Worm (Caenorhabditis elegans) whole organism, mixed stage, embryonic: ENCODE data around the gene agxt-1.

Experiments used
- M03D4.4 ChIP-seq: sonication (generic microtip); optimal IDR thresholded peaks from 2 replicates; lab custom pipeline; 2017; ENCODE audit warnings: mild to moderate bottlenecking, missing genetic modification characterization, missing compliant biosample characterization
- blmp-1 ChIP-seq: fragments of 150-350 bp; optimal IDR thresholded peaks from 2 replicates; lab custom pipeline; 2014; ENCODE audit warnings: missing biosample characterization, missing genetic modification characterization
- ceh-39 ChIP-seq: fragments of 150-350 bp; optimal IDR thresholded peaks from 2 replicates; lab custom pipeline; 2014; ENCODE audit warnings: missing biosample characterization, missing genetic modification characterization
- ceh-43 ChIP-seq: fragments of 200-800 bp; sonication (Bioruptor generic); optimal IDR thresholded peaks from 2 replicates; lab custom pipeline; 2018; ENCODE audit warnings: mild to moderate bottlenecking, missing genetic modification characterization, moderate library complexity, missing compliant biosample characterization
- ceh-83 ChIP-seq: fragments of 200-800 bp; sonication (Bioruptor generic); optimal IDR thresholded peaks from 2 replicates; lab custom pipeline; 2018; ENCODE audit warnings: mild to moderate bottlenecking, missing genetic modification characterization, missing compliant biosample characterization
- ces-1 ChIP-seq: fragments of 150-350 bp; optimal IDR thresholded peaks from 2 replicates; lab custom pipeline; 2014; ENCODE audit warnings: missing biosample characterization, missing genetic modification reagents, missing genetic modification characterization
- cnd-1 ChIP-seq: fragments of 200-800 bp; sonication (Bioruptor generic); optimal IDR thresholded peaks from 2 replicates; lab custom pipeline; 2018; ENCODE audit warnings: mild to moderate bottlenecking, missing genetic modification characterization, missing compliant biosample characterization
- elt-1 ChIP-seq: sonication (generic microtip); optimal IDR thresholded peaks from 2 replicates; lab custom pipeline; 2017; ENCODE audit warnings: missing genetic modification characterization, mild to moderate bottlenecking, missing compliant biosample characterization, antibody characterized with exemption, moderate library complexity, borderline replicate concordance; ENCODE audit not compliant: insufficient read depth
- elt-3 ChIP-seq: fragments of 150-350 bp; optimal IDR thresholded peaks from 2 replicates; lab custom pipeline; 2014; ENCODE audit warnings: missing biosample characterization, missing genetic modification characterization
- flh-1 ChIP-seq: fragments of 200-800 bp; sonication (Bioruptor generic); optimal IDR thresholded peaks from 2 replicates; lab custom pipeline; 2018; ENCODE audit warnings: mild to moderate bottlenecking, missing genetic modification characterization, moderate library complexity, missing compliant biosample characterization
- ham-2 ChIP-seq: fragments of 200-800 bp; sonication (Bioruptor generic); optimal IDR thresholded peaks from 2 replicates; lab custom pipeline; 2018; ENCODE audit warnings: mild to moderate bottlenecking, missing genetic modification characterization, missing compliant biosample characterization
- lin-13 ChIP-seq: fragments of 150-350 bp; optimal IDR thresholded peaks from 2 replicates; lab custom pipeline; 2014; ENCODE audit warnings: missing biosample characterization, missing genetic modification characterization
- lsy-2 ChIP-seq: fragments of 150-350 bp; optimal IDR thresholded peaks from 2 replicates; lab custom pipeline; 2014; ENCODE audit warnings: missing biosample characterization, missing genetic modification characterization
- mab-5 ChIP-seq: fragments of 150-350 bp; optimal IDR thresholded peaks from 2 replicates; lab custom pipeline; 2014; ENCODE audit warnings: missing biosample characterization, missing genetic modification characterization
- mls-2 ChIP-seq: sonication (generic microtip); optimal IDR thresholded peaks from 2 replicates; lab custom pipeline; 2016; ENCODE audit warnings: mild to moderate bottlenecking, missing genetic modification characterization, moderate library complexity, missing compliant biosample characterization
- nhr-12 ChIP-seq: fragments of 150-350 bp; optimal IDR thresholded peaks from 2 replicates; lab custom pipeline; 2014; ENCODE audit warnings: missing biosample characterization, missing genetic modification characterization
- nhr-2 ChIP-seq: fragments of 150-350 bp; optimal IDR thresholded peaks from 2 replicates; lab custom pipeline; 2014; ENCODE audit warnings: missing biosample characterization, missing genetic modification characterization
- nhr-237 ChIP-seq: fragments of 150-350 bp; optimal IDR thresholded peaks from 2 replicates; lab custom pipeline; 2014; ENCODE audit warnings: missing biosample characterization, missing genetic modification characterization
- nhr-28 ChIP-seq: fragments of 150-350 bp; optimal IDR thresholded peaks from 2 replicates; lab custom pipeline; 2014; ENCODE audit warnings: missing biosample characterization, missing genetic modification characterization
- nhr-76 ChIP-seq: sonication (generic microtip); optimal IDR thresholded peaks from 2 replicates; lab custom pipeline; 2017; ENCODE audit warnings: missing biosample characterization, missing genetic modification characterization
- pha-4 ChIP-seq: fragments of 150-350 bp; optimal IDR thresholded peaks from 2 replicates; lab custom pipeline; 2018; ENCODE audit warnings: missing biosample characterization, missing genetic modification reagents, missing genetic modification characterization
- sem-2 ChIP-seq: fragments of 200-800 bp; sonication (Bioruptor generic); optimal IDR thresholded peaks from 2 replicates; lab custom pipeline; 2018; ENCODE audit warnings: mild to moderate bottlenecking, missing genetic modification characterization, missing compliant biosample characterization
- snpc-4 ChIP-seq: fragments of 150-350 bp; optimal IDR thresholded peaks from 2 replicates; lab custom pipeline; 2014; ENCODE audit warnings: missing biosample characterization, missing genetic modification characterization
- sptf-1 ChIP-seq: sonication (generic microtip); optimal IDR thresholded peaks from 2 replicates; lab custom pipeline; 2017; ENCODE audit warnings: mild to moderate bottlenecking, missing genetic modification characterization, moderate library complexity, missing compliant biosample characterization
- tbx-8 ChIP-seq: fragments of 200-800 bp; sonication (Bioruptor generic); optimal IDR thresholded peaks from 2 replicates; lab custom pipeline; 2018; ENCODE audit warnings: mild to moderate bottlenecking, missing genetic modification characterization, moderate library complexity, missing compliant biosample characterization
- unc-120 ChIP-seq: sonication (generic microtip); optimal IDR thresholded peaks from 2 replicates; lab custom pipeline; 2017; ENCODE audit warnings: missing genetic modification characterization, missing compliant biosample characterization; ENCODE audit not compliant: poor library complexity, severe bottlenecking
- zip-8 ChIP-seq: fragments of 150-350 bp; optimal IDR thresholded peaks from 2 replicates; lab custom pipeline; 2014; ENCODE audit warnings: missing biosample characterization, missing genetic modification characterization

The agxt-1 gene

DNA sequence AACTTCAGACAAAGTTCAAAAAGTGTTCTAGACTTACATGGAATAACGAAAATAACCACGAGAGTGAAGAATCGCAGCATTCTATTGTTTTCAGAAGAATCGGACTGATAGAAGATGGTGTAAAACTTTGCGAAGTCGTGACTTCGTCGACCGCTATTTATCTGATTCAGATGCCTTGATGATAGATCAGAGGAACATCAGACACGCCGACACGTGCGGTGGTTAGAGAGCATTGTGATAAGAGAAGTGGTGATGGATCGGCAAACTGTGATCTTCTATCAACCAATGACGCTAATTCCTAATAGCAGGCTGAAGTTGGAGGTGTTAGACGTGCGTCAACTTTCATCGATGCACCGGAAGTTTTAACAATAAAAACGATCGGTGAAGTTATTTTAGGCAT is 27.1 kb upstream of the agxt-1 start:
- TF ChIP-seq nhr-2 (tag; lab: Kevin White, UChicago) (no peak), ham-2 (GFP tag; lab: Kevin White, UChicago) (no peak), ceh-39 (tag; lab: Kevin White, UChicago) (no peak), flh-1 (GFP tag; lab: Kevin White, UChicago) (no peak), zip-8 (tag; lab: Kevin White, UChicago) (no peak), mab-5 (no peak), sptf-1 (tag; lab: Kevin White, UChicago) (no peak), M03D4.4 (no peak), snpc-4 (tag; lab: Kevin White, UChicago) (no peak), blmp-1 (no peak), nhr-12 (no peak), lin-13 (tag; lab: Kevin White, UChicago) (no peak), tbx-8 (GFP tag; lab: Kevin White, UChicago) (no peak), mls-2 (no peak), unc-120 (tag; lab: Kevin White, UChicago) (no peak), ces-1 (no peak), sem-2 (GFP tag; lab: Kevin White, UChicago) (no peak)

DNA sequence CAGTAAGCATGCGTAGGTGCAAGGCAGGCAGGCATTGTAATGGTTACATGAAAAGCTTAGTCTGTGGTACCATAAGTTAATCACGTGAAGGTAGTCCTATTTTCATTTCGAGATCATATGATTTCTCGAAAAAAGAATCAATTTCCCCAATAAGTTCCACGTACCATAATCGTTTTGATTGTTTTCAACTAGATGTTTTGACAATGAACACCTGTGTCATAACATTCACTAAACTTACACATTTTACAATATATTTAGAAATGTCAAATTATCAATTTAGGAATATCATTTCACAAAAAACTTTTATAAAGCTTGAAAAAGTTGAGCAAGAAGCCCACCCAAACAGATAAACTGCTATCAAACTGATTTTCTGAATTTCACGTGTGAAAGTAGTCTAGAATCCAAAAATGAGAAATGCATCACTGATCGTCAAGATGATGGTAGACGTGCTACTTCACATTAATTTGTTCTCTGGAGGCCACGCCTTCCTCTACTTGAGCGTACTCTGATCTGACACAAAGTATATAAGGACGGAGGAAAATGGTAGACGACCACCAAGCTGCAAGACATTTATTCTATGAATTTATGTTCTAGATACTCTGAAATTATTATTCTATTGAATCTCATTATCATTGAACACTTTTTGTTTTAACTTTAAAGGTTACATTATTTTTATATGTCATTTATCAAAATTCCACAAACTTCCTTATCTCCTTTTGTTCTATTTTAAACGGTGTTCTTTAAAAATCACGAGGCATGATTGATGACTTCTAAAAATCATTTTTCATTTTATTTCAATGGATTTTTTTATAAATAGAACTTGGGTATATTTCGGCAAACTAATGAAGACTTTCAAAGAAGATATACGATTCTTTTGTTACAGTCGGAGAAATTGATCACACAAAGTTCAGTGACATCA is 26.2 kb upstream of the agxt-1 start, which contains the start of gene F46C5.10:
Gene F46C5.10, minus strand, starts transcription at position 51 of the 919 bp plus-strand sequence.
- TF ChIP-seq ceh-39 (tag; lab: Kevin White, UChicago) (no peak), cnd-1 (tag; lab: Kevin White, UChicago) (no peak), elt-1 (tag; lab: Kevin White, UChicago) (no peak), nhr-237 (tag; lab: Kevin White, UChicago) (no peak), pha-4 (no peak), lin-13 (tag; lab: Kevin White, UChicago) (no peak), ces-1 (no peak), elt-3 (no peak), flh-1 (GFP tag; lab: Kevin White, UChicago) (no peak), nhr-76 (tag; lab: Kevin White, UChicago) (no peak), ham-2 (GFP tag; lab: Kevin White, UChicago) (no peak), nhr-12 (no peak), ceh-43 (GFP tag; lab: Kevin White, UChicago) (no peak), mab-5 (no peak)
- TF ChIP-seq, all 35 proteins: peak for 0

DNA sequence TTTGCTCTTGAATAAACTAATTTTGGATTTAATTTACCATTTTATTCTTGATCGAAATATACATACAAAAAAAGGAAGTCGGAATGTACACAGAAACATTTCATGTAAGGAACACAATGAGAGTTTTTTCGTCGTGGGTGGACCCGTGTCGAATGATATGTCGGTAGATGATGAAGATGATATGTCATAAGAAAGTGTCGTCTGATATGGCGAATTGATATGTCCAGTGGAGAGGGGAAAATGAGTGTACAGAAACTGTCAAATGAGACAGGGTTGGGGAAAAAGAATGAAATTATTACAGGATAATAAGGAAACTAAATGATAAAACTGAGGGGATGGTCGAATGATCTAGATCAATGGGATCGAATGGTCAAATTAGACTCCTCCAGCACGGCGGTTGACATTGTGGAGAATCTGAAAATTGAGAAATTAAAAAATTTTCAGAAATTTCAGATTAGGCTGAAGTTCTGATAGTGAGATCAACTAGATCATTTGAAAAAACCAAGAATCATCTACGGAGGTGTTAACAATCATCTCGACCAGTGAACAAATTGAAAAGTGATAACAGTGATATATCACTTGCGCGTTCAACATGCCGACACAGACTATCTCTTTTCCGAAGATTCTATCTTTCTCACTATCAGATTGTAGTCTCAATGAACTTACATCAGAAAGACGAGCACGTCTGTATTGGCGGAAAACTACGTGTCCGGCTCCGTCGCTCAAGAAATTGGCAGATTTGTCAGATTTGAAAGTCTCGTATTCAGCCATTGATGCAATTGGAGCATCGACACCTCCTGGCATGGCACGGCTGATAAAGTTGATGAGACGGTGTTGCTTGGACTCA is 25.0 kb upstream of the agxt-1 start:
- TF ChIP-seq ceh-83 (GFP tag; lab: Kevin White, UChicago) = no peak
- no peak for TF ChIP-seq pha-4
- no peak for TF ChIP-seq blmp-1
- TF ChIP-seq cnd-1 (tag; lab: Kevin White, UChicago) = no peak
- TF ChIP-seq nhr-28 = no peak
- no peak for TF ChIP-seq elt-1 (tag; lab: Kevin White, UChicago)
- no peak for TF ChIP-seq snpc-4 (tag; lab: Kevin White, UChicago)
- TF ChIP-seq lsy-2 (tag; lab: Kevin White, UChicago) = no peak
- TF ChIP-seq flh-1 (GFP tag; lab: Kevin White, UChicago) = no peak
- no peak for TF ChIP-seq elt-3
- no peak for TF ChIP-seq unc-120 (tag; lab: Kevin White, UChicago)
- TF ChIP-seq, all 35 proteins: peak for 0

DNA sequence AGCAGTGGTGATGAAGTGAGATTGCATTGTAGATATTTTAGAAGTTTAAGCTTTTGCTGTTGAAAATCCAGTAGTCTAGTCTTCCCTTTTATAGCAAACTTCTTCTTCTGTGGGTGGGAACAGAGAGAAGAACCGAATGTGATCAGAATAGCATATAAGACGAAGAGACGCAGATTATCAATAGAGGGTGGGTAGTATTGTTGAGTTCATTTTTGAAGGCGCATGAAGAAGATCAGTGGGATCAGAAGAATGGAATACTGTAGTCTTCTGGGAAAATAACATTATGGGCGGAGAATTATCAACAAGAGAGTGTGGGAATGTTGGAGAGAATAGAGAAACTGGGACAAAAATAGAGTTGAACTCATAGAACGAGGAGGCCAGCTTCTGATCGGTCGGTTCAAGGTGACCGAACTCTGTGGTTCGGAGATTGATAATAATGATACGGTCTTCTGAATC is 24.2 kb upstream of the agxt-1 start, which contains the start of gene F46C5.1:
Gene F46C5.1, minus strand, starts transcription at position 51 of the 456 bp plus-strand sequence.
- no peak for TF ChIP-seq mls-2
- TF ChIP-seq snpc-4 (tag; lab: Kevin White, UChicago) = no peak
- TF ChIP-seq tbx-8 (GFP tag; lab: Kevin White, UChicago) = no peak

DNA sequence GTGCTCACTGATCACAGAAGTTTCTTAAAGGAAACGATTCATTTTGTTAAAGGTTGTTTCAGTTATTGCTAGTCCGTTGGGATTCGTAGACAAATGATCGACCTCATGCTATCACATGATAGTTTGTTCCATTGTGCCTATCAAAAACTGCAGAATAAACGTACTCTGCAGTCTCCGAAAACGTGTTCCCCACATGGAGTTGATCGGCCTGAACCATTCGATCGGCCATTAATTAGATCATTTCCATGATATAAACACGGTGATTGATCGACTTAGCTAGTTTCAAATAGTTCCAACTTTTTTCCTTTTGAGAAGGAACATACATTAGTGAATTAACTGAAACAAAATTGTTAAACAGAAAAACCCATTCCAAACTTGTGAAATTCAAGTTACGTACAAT is 22.7 kb upstream of the agxt-1 start:
- TF ChIP-seq elt-3 (no peak), flh-1 (GFP tag; lab: Kevin White, UChicago) (no peak)
- TF ChIP-seq, all 35 proteins: peak for 0
